Fruit fly (Drosophila melanogaster) whole organism, wandering third instar larva: ENCODE measurements around the gene ppk22.

Experiments
- CG32264 ChIP-seq: fragments of 200-800 bp; sonication (Bioruptor generic); optimal IDR thresholded peaks from 2 replicates; lab custom pipeline; 2016; ENCODE audit warnings: missing biosample characterization, missing genetic modification characterization
- CG9705 ChIP-seq: fragments of 200-800 bp; sonication (Bioruptor generic); optimal IDR thresholded peaks from 2 replicates; lab custom pipeline; 2018; ENCODE audit warnings: missing biosample characterization, mild to moderate bottlenecking, missing genetic modification characterization
- CrebA ChIP-seq: fragments of 200-800 bp; sonication (Bioruptor generic); optimal IDR thresholded peaks from 2 replicates; lab custom pipeline; 2016; ENCODE audit warnings: missing biosample characterization, mild to moderate bottlenecking, missing genetic modification characterization, borderline replicate concordance
- Dfd ChIP-seq: fragments of >200 bp; optimal IDR thresholded peaks from 2 replicates; lab custom pipeline; 2017; ENCODE audit warnings: missing biosample characterization, missing genetic modification characterization
- Dif ChIP-seq: fragments of 200-275, 200-300 bp; sonication (Bioruptor generic); optimal IDR thresholded peaks from 2 replicates; lab custom pipeline; 2018; ENCODE audit warnings: missing biosample characterization, missing genetic modification characterization; ENCODE audit not compliant: partially characterized antibody
- GATAd ChIP-seq: sonication (Bioruptor generic); optimal IDR thresholded peaks from 2 replicates; lab custom pipeline; 2016; ENCODE audit warnings: missing biosample characterization, missing genetic modification characterization
- HLH106 ChIP-seq: fragments of 200-800 bp; optimal IDR thresholded peaks from 3 replicates; lab custom pipeline; 2019; ENCODE audit warnings: missing biosample characterization, mild to moderate bottlenecking, missing genetic modification characterization, moderate library complexity
- Hr78 ChIP-seq: fragments of >200 bp; optimal IDR thresholded peaks from 2 replicates; lab custom pipeline; 2017; ENCODE audit warnings: missing biosample characterization, missing genetic modification characterization
- Jra ChIP-seq: sonication (Bioruptor generic); optimal IDR thresholded peaks from 2 replicates; lab custom pipeline; 2016; ENCODE audit warnings: missing biosample characterization, missing genetic modification characterization
- Mio ChIP-seq: sonication (Bioruptor generic); optimal IDR thresholded peaks from 2 replicates; lab custom pipeline; 2016; ENCODE audit warnings: missing biosample characterization, missing genetic modification characterization
- Myc ChIP-seq: fragments of >200 bp; optimal IDR thresholded peaks from 2 replicates; lab custom pipeline; 2017
- N ChIP-seq: fragments of >200 bp; optimal IDR thresholded peaks from 2 replicates; lab custom pipeline; 2018; ENCODE audit warnings: missing biosample characterization, missing external identifiers, missing genetic modification characterization
- OdsH ChIP-seq: fragments of 200-800 bp; sonication (Bioruptor generic); optimal IDR thresholded peaks from 2 replicates; lab custom pipeline; 2016; ENCODE audit warnings: missing biosample characterization, mild to moderate bottlenecking, missing genetic modification characterization
- Rel ChIP-seq, 2 experiments: fragments of 200-800 bp; sonication (Bioruptor generic) in 1 of 2; optimal IDR thresholded peaks; 2 replicates in 1 of 2; 3 replicates in 1 of 2; lab custom pipeline; 2016 to 2019; ENCODE audit warnings: mild to moderate bottlenecking in 2 of 2, missing biosample characterization in 2 of 2, missing genetic modification characterization in 2 of 2, moderate library complexity in 1 of 2
- Vsx2 ChIP-seq: fragments of 200-300, 225-300 bp; sonication (Bioruptor generic); optimal IDR thresholded peaks from 2 replicates; lab custom pipeline; 2018; ENCODE audit warnings: missing biosample characterization, missing genetic modification characterization; ENCODE audit not compliant: partially characterized antibody
- br ChIP-seq: fragments of 200-800 bp; sonication (Bioruptor generic); optimal IDR thresholded peaks from 2 replicates; lab custom pipeline; 2016; ENCODE audit warnings: missing biosample characterization, missing genetic modification characterization
- brk ChIP-seq: fragments of 200-800 bp; sonication (Bioruptor generic); optimal IDR thresholded peaks from 2 replicates; lab custom pipeline; 2016; ENCODE audit warnings: missing biosample characterization, mild to moderate bottlenecking, missing genetic modification characterization
- dl ChIP-seq, 2 experiments: fragments of 175-275, 200-275 bp in 1 of 2; fragments of 200-275 bp in 1 of 2; sonication (Bioruptor generic); optimal IDR thresholded peaks; lab custom pipeline; 2018; ENCODE audit warnings: mild to moderate bottlenecking in 2 of 2, missing biosample characterization in 2 of 2, missing genetic modification characterization in 2 of 2, moderate library complexity in 2 of 2; ENCODE audit not compliant: partially characterized antibody in 2 of 2, insufficient read depth in 1 of 2
- dmrt93B ChIP-seq: fragments of 200-800 bp; sonication (Bioruptor generic); optimal IDR thresholded peaks from 2 replicates; lab custom pipeline; 2018; ENCODE audit warnings: missing biosample characterization, mild to moderate bottlenecking, missing genetic modification characterization
- fru ChIP-seq: fragments of 200-800 bp; sonication (Bioruptor generic); optimal IDR thresholded peaks from 3 replicates; lab custom pipeline; 2016; ENCODE audit warnings: missing biosample characterization, mild to moderate bottlenecking, missing genetic modification characterization
- h ChIP-seq: fragments of 200-800 bp; sonication (Bioruptor generic); optimal IDR thresholded peaks from 3 replicates; lab custom pipeline; 2016; ENCODE audit warnings: missing biosample characterization, mild to moderate bottlenecking, missing genetic modification characterization
- jim ChIP-seq: fragments of 175-275, 200-325 bp; sonication (Bioruptor generic); optimal IDR thresholded peaks from 2 replicates; lab custom pipeline; 2016; ENCODE audit warnings: missing biosample characterization, mild to moderate bottlenecking, missing genetic modification characterization
- lola ChIP-seq: fragments of >200 bp; optimal IDR thresholded peaks from 2 replicates; lab custom pipeline; 2017; ENCODE audit warnings: missing biosample characterization, missing genetic modification characterization
- pan ChIP-seq: fragments of >200 bp; optimal IDR thresholded peaks from 2 replicates; lab custom pipeline; 2017
- psq ChIP-seq: fragments of 200-800 bp; sonication (Bioruptor generic); optimal IDR thresholded peaks from 3 replicates; lab custom pipeline; 2017; ENCODE audit warnings: missing biosample characterization, mild to moderate bottlenecking, missing genetic modification characterization, moderate library complexity
- sv ChIP-seq: fragments of 200-800 bp; sonication (Bioruptor generic); optimal IDR thresholded peaks from 3 replicates; lab custom pipeline; 2016; ENCODE audit warnings: missing biosample characterization, missing genetic modification characterization
- tai ChIP-seq: sonication (Bioruptor generic); optimal IDR thresholded peaks from 2 replicates; lab custom pipeline; 2016; ENCODE audit warnings: missing biosample characterization, missing genetic modification characterization
- usp ChIP-seq: fragments of >200 bp; optimal IDR thresholded peaks from 2 replicates; lab custom pipeline; 2017; ENCODE audit warnings: missing biosample characterization, missing genetic modification characterization
- woc ChIP-seq: sonication (Bioruptor generic); optimal IDR thresholded peaks from 2 replicates; lab custom pipeline; 2016; ENCODE audit warnings: missing biosample characterization, mild to moderate bottlenecking, missing genetic modification characterization

Gene ppk22

dm6 chr3R:24864719-24865400, 5.3 kb upstream of the ppk22 start, which contains the start of the genes Srg1 and Elal:
Gene Srg1, minus strand, starts transcription at chr3R:24864732.
Gene Elal, plus strand, starts transcription at chr3R:24865350.
- no peak for TF ChIP-seq Mio (GFP tag; lab: Kevin White, UChicago)
- no peak for TF ChIP-seq tai (GFP tag; lab: Kevin White, UChicago)
- no peak for TF ChIP-seq dl (GFP tag; optimal IDR thresholded peaks at IDR 0.05; lab: Kevin White, UChicago; ENCODE audit: insufficient read depth in 1 of 2, partially characterized antibody in 2 of 2)
- TF ChIP-seq Rel (GFP tag; optimal IDR thresholded peaks at IDR 0.05; lab: Kevin White, UChicago) = no peak
- TF ChIP-seq Rel (tag; optimal IDR thresholded peaks at IDR 0.05; lab: Kevin White, UChicago) = peak; percentile 73
- TF ChIP-seq lola = no peak

DNA sequence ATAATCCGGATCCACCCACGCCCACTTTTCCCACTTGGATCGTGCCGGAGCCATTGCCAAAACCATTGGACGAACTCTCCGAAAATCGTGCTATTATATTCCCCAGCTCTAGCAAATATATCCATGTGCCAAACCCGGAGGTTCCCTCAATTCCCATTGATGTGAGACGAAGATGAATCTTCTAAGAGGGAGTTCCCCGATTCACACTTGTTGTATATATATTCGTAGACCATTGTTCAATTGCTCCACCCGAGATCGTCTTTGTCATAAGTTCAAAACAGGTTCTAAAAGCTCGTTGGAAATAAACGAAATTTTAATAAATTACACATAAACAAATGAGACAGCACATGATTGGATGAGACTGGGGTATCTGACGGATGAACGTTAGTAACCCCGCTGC, 4.3 kb upstream of the ppk22 start:
- TF ChIP-seq N (GFP tag; lab: Kevin White, UChicago) (no peak), Rel (GFP tag; optimal IDR thresholded peaks at IDR 0.05; lab: Kevin White, UChicago) (no peak), Rel (tag; optimal IDR thresholded peaks at IDR 0.05; lab: Kevin White, UChicago) (peak; percentile 96)

dm6 chr3R:24862574-24863089, 3.0 kb upstream of the ppk22 start, which contains the start of gene CG7016:
Gene CG7016, plus strand, starts transcription at chr3R:24862931.
- TF ChIP-seq psq (GFP tag; lab: Kevin White, UChicago) = no peak
- TF ChIP-seq jim (GFP tag; lab: Kevin White, UChicago) = no peak
- no peak for TF ChIP-seq Rel (GFP tag; optimal IDR thresholded peaks at IDR 0.05; lab: Kevin White, UChicago)
- peak; percentile 93 for TF ChIP-seq Rel (tag; optimal IDR thresholded peaks at IDR 0.05; lab: Kevin White, UChicago)

DNA sequence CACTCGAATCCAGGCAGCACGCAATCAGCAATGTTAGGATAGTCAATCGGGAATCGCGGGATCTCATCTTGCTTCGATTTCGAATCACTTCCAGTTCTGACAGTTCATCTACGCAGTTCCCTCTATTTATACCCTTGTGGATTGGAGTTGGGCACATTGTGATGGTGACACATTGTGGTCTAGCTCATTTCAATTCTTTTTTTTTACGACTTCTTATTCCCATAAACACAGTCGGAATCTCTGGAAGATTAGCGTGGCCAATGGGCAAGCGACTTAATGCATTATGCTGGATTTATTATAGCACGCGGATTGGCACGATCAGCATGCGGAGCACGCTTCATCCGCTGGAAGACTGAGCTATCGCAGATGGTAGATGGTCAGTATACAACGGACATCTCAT, 2.5 kb upstream of the ppk22 start, which contains the start of gene CG13640:
TSS of gene CG13640 (minus strand) at position 101 of the 400 bp plus-strand sequence.
- TF ChIP-seq br (GFP tag; lab: Kevin White, UChicago) = no peak
- TF ChIP-seq sv (GFP tag; lab: Kevin White, UChicago) = no peak
- TF ChIP-seq CG9705 = no peak
- TF ChIP-seq h (GFP tag; lab: Kevin White, UChicago) = no peak
- no peak for TF ChIP-seq dl (GFP tag; optimal IDR thresholded peaks at IDR 0.05; lab: Kevin White, UChicago; ENCODE audit: insufficient read depth in 1 of 2, partially characterized antibody in 2 of 2)
- no peak for TF ChIP-seq Myc (lab: Kevin White, UChicago)
- no peak for TF ChIP-seq dmrt93B
- TF ChIP-seq Rel (GFP tag; optimal IDR thresholded peaks at IDR 0.05; lab: Kevin White, UChicago) = no peak
- no peak for TF ChIP-seq Rel (tag; optimal IDR thresholded peaks at IDR 0.05; lab: Kevin White, UChicago)
- TF ChIP-seq CG32264 (GFP tag; lab: Kevin White, UChicago) = no peak
- TF ChIP-seq GATAd = no peak
- TF ChIP-seq pan (lab: Kevin White, UChicago) = no peak
- no peak for TF ChIP-seq Vsx2 (GFP tag; lab: Kevin White, UChicago)
- TF ChIP-seq Jra = no peak
- no peak for TF ChIP-seq HLH106 (tag; lab: Kevin White, UChicago)
- TF ChIP-seq fru (GFP tag; lab: Kevin White, UChicago) = no peak
- TF ChIP-seq Dif (GFP tag; lab: Kevin White, UChicago) = no peak
- TF ChIP-seq tai (GFP tag; lab: Kevin White, UChicago) = no peak

- no peak for TF ChIP-seq GATAd
- TF ChIP-seq fru (GFP tag; lab: Kevin White, UChicago) = no peak
- peak; percentile 11 for TF ChIP-seq h (GFP tag; lab: Kevin White, UChicago)
These were observed 770 bp upstream of the ppk22 start, which contains the start of gene CG13639 for dm6 chr3R:24860316-24860826. Gene CG13639, minus strand, starts transcription at chr3R:24860366.

dm6 chr3R:24857459-24857858, 2.1 kb downstream of the ppk22 start, which contains the start of gene CAH4:
Gene CAH4, minus strand, starts transcription at chr3R:24857559.
- TF ChIP-seq Dfd (GFP tag; lab: Kevin White, UChicago) (no peak), dl (GFP tag; optimal IDR thresholded peaks at IDR 0.05; lab: Kevin White, UChicago; ENCODE audit: insufficient read depth in 1 of 2, partially characterized antibody in 2 of 2) (no peak), OdsH (GFP tag; lab: Kevin White, UChicago) (no peak)

- TF ChIP-seq Hr78 (GFP tag; lab: Kevin White, UChicago) (no peak), woc (GFP tag; lab: Kevin White, UChicago) (no peak), Dif (GFP tag; lab: Kevin White, UChicago) (no peak), dl (GFP tag; optimal IDR thresholded peaks at IDR 0.05; lab: Kevin White, UChicago; ENCODE audit: insufficient read depth in 1 of 2, partially characterized antibody in 2 of 2) (no peak), sv (GFP tag; lab: Kevin White, UChicago) (no peak), tai (GFP tag; lab: Kevin White, UChicago) (no peak), CG32264 (GFP tag; lab: Kevin White, UChicago) (no peak), fru (GFP tag; lab: Kevin White, UChicago) (no peak), usp (GFP tag; lab: Kevin White, UChicago) (no peak), brk (no peak), CrebA (GFP tag; lab: Kevin White, UChicago) (no peak), Dfd (GFP tag; lab: Kevin White, UChicago) (no peak), psq (GFP tag; lab: Kevin White, UChicago) (no peak)
These were observed 3.5 kb downstream of the ppk22 start, which contains the start of gene HDAC11 for dm6 chr3R:24856143-24856542. Gene HDAC11, minus strand, starts transcription at chr3R:24856243.
